Worm (Caenorhabditis elegans) whole organism, midembryonic: Measurements from ENCODE around the gene daf-36.

Source experiments
- T22C8.4 ChIP-seq: fragments of 200-800 bp; sonication (Bioruptor generic); IDR thresholded peaks from 2 replicates; pipeline ENCODE4 v1.3.6; 2022; ENCODE audit warnings: missing genetic modification characterization, missing compliant biosample characterization
- cog-1 ChIP-seq: sonication (generic microtip); optimal IDR thresholded peaks from 2 replicates; lab custom pipeline; 2016; ENCODE audit warnings: missing genetic modification characterization, missing compliant biosample characterization
- ref-1 ChIP-seq: fragments of 200-800 bp; sonication (Bioruptor generic); conservative IDR thresholded peaks from 2 replicates; pipeline ENCODE4 v1.3.6; 2022; ENCODE audit warnings: missing genetic modification reagents, missing genetic modification characterization, missing compliant biosample characterization
- tab-1 ChIP-seq: fragments of 200-800 bp; sonication (Bioruptor generic); IDR thresholded peaks from 2 replicates; pipeline ENCODE4 v1.3.6; 2022; ENCODE audit warnings: missing genetic modification characterization, missing compliant biosample characterization
- ztf-23 ChIP-seq: fragments of 200-800 bp; sonication (Bioruptor generic); IDR thresholded peaks from 2 replicates; pipeline ENCODE4 v1.3.6; 2022; ENCODE audit warnings: missing genetic modification reagents, missing genetic modification characterization, missing compliant biosample characterization

DNA sequence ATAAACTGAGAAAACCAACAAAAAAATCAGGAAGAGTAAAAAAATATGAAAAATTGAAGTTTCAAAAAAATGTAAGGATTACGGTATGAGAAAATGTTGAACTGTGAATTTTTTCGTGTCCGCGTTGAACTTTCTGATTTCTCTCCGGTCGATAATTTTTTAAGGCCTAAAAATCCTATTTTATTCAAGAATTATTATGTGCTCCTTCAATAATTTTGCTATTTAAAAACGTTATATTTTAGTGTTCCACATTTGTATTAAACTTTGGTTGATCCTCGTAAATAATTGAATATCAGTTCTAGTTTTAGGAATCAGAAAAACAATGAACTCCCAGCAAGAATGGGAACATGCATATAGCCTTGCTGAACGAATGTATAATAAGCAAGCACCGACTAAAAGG lies 12.9 kb downstream of the daf-36 start, which contains the start of gene hpo-40:
- TF ChIP-seq tab-1 (no peak), cog-1 (tag; lab: Kevin White, UChicago) (no peak), ref-1 (GFP tag; lab: Robert Waterston, UW) (no peak), T22C8.4 (GFP tag; lab: Robert Waterston, UW) (no peak), ztf-23 (GFP tag; lab: Robert Waterston, UW) (no peak)
